Fruit fly (Drosophila melanogaster) whole organism, embryonic: ENCODE measurements around the gene vvl.

Source experiments
- Asciz ChIP-seq: fragments of 200-800 bp; sonication (Bioruptor generic); optimal IDR thresholded peaks from 2 replicates; lab custom pipeline; 2017; ENCODE audit warnings: missing biosample characterization, mild to moderate bottlenecking, missing genetic modification characterization, missing genetic modification reagents
- Awh ChIP-seq: fragments of 200-800 bp; sonication (Bioruptor generic); IDR thresholded peaks from 2 replicates; pipeline ENCODE4, ENCODE4 v1.3.6; 2022; ENCODE audit warnings: missing biosample characterization, missing genetic modification characterization
- CG1024 ChIP-seq: fragments of 200-800 bp; sonication (Bioruptor generic); IDR thresholded peaks from 2 replicates; pipeline ENCODE4 v1.3.6; 2022; ENCODE audit warnings: missing biosample characterization, missing genetic modification characterization
- CG10274 ChIP-seq: fragments of 200-800 bp; sonication (Bioruptor generic); optimal IDR thresholded peaks from 3 replicates; lab custom pipeline; 2017; ENCODE audit warnings: missing biosample characterization, mild to moderate bottlenecking, missing genetic modification characterization
- CG11696 ChIP-seq: fragments of 200-800 bp; sonication (Bioruptor generic); IDR thresholded peaks from 2 replicates; pipeline ENCODE4 v1.3.6; 2022; ENCODE audit warnings: missing biosample characterization, missing genetic modification characterization
- CG12104 ChIP-seq: fragments of 200-800 bp; sonication (Bioruptor generic); optimal IDR thresholded peaks from 3 replicates; lab custom pipeline; 2016; ENCODE audit warnings: missing biosample characterization, missing genetic modification characterization
- CG12155 ChIP-seq: fragments of 200-800 bp; sonication (Bioruptor generic); optimal IDR thresholded peaks from 3 replicates; lab custom pipeline; 2016; ENCODE audit warnings: missing biosample characterization, missing genetic modification characterization
- CG1233 ChIP-seq: fragments of 200-800 bp; sonication (Bioruptor generic); optimal IDR thresholded peaks from 4 replicates; lab custom pipeline; 2018; ENCODE audit warnings: missing biosample characterization, mild to moderate bottlenecking, missing genetic modification characterization
- CG13296 ChIP-seq: fragments of 200-800 bp; sonication (Bioruptor generic); optimal IDR thresholded peaks from 3 replicates; lab custom pipeline; 2018; ENCODE audit warnings: missing biosample characterization, mild to moderate bottlenecking, missing genetic modification characterization
- CG15696 ChIP-seq: fragments of 200-800 bp; sonication (Bioruptor generic); optimal IDR thresholded peaks from 2 replicates; lab custom pipeline; 2019; ENCODE audit warnings: missing biosample characterization, mild to moderate bottlenecking, missing genetic modification characterization, moderate library complexity
- CG17568 ChIP-seq: fragments of 200-800 bp; sonication (Bioruptor generic); optimal IDR thresholded peaks from 2 replicates; lab custom pipeline; 2018; ENCODE audit warnings: missing biosample characterization, mild to moderate bottlenecking, missing genetic modification characterization, moderate library complexity
- CG18599 ChIP-seq: fragments of 200-800 bp; sonication (Bioruptor generic); optimal IDR thresholded peaks from 3 replicates; lab custom pipeline; 2017; ENCODE audit warnings: missing biosample characterization, missing genetic modification characterization, mild to moderate bottlenecking, moderate library complexity, missing genetic modification reagents
- CG34422 ChIP-seq: fragments of 200-800 bp; sonication (Bioruptor generic); IDR thresholded peaks from 3 replicates; pipeline ENCODE4 v1.3.6; 2022; ENCODE audit warnings: missing biosample characterization, missing genetic modification characterization
- CG4328 ChIP-seq: fragments of 200-800 bp; sonication (Bioruptor generic); optimal IDR thresholded peaks from 3 replicates; lab custom pipeline; 2017; ENCODE audit warnings: missing biosample characterization, missing genetic modification reagents, missing genetic modification characterization
- CG43689 ChIP-seq: fragments of 200-800 bp; sonication (Bioruptor generic); IDR thresholded peaks from 2 replicates; pipeline ENCODE4 v1.3.6; 2022; ENCODE audit warnings: missing biosample characterization, missing genetic modification characterization
- CG6254 ChIP-seq: fragments of 200-800 bp; sonication (Bioruptor generic); optimal IDR thresholded peaks from 3 replicates; lab custom pipeline; 2017; ENCODE audit warnings: mild to moderate bottlenecking, missing biosample characterization, missing genetic modification reagents, missing genetic modification characterization
- CG6654 ChIP-seq: fragments of 200-800 bp; sonication (Bioruptor generic); optimal IDR thresholded peaks from 2 replicates; lab custom pipeline; 2017; ENCODE audit warnings: missing biosample characterization, mild to moderate bottlenecking, missing genetic modification characterization
- CG8359 ChIP-seq: fragments of 200-800 bp; sonication (Bioruptor generic); optimal IDR thresholded peaks from 2 replicates; lab custom pipeline; 2017; ENCODE audit warnings: missing biosample characterization, mild to moderate bottlenecking, missing genetic modification characterization, borderline replicate concordance
- CG9437 ChIP-seq: fragments of 200-800 bp; sonication (Bioruptor generic); optimal IDR thresholded peaks from 2 replicates; lab custom pipeline; 2018; ENCODE audit warnings: missing biosample characterization, mild to moderate bottlenecking, missing genetic modification characterization
- CG9727 ChIP-seq: fragments of 200-800 bp; sonication (Bioruptor generic); optimal IDR thresholded peaks from 3 replicates; lab custom pipeline; 2017; ENCODE audit warnings: missing biosample characterization, mild to moderate bottlenecking, missing genetic modification characterization
- CG9932 ChIP-seq: fragments of 200-800 bp; sonication (Bioruptor generic); IDR thresholded peaks from 2 replicates; pipeline ENCODE4 v1.3.6; 2022; ENCODE audit warnings: missing biosample characterization, missing genetic modification characterization
- CHES-1-like ChIP-seq: fragments of 200-800 bp; sonication (Bioruptor generic); optimal IDR thresholded peaks from 2 replicates; lab custom pipeline; 2016; ENCODE audit warnings: missing biosample characterization, missing genetic modification characterization
- D ChIP-seq, 2 experiments: fragments of 200-800 bp in 1 of 2; fragments of >200 bp in 1 of 2; sonication (Bioruptor generic) in 1 of 2; optimal IDR thresholded peaks; 2 replicates in 1 of 2; 3 replicates in 1 of 2; lab custom pipeline; 2017; ENCODE audit warnings: mild to moderate bottlenecking in 1 of 2, missing biosample characterization in 1 of 2, missing genetic modification characterization in 1 of 2, missing genetic modification reagents in 1 of 2
- Dip3 ChIP-seq: fragments of 200-800 bp; sonication (Bioruptor generic); optimal IDR thresholded peaks from 3 replicates; lab custom pipeline; 2016; ENCODE audit warnings: missing biosample characterization, missing genetic modification characterization
- Fer1 ChIP-seq: fragments of 200-800 bp; sonication (Bioruptor generic); optimal IDR thresholded peaks from 2 replicates; lab custom pipeline; 2017; ENCODE audit warnings: missing biosample characterization, mild to moderate bottlenecking, missing genetic modification characterization
- HLH54F ChIP-seq: fragments of 200-800 bp; sonication (Bioruptor generic); optimal IDR thresholded peaks from 3 replicates; lab custom pipeline; 2016; ENCODE audit warnings: missing biosample characterization, missing genetic modification characterization
- Kr ChIP-seq: fragments of 200-800 bp; sonication (Bioruptor generic); optimal IDR thresholded peaks from 2 replicates; lab custom pipeline; 2017; ENCODE audit warnings: missing biosample characterization, mild to moderate bottlenecking, missing genetic modification characterization
- Lpt ChIP-seq: fragments of >200 bp; optimal IDR thresholded peaks from 2 replicates; lab custom pipeline; 2018; ENCODE audit warnings: missing biosample characterization, missing genetic modification characterization
- Med ChIP-seq: fragments of 200-800 bp; sonication (Bioruptor generic); peaks from one replicate; lab custom pipeline; 2016; ENCODE audit warnings: missing biosample characterization, missing genetic modification characterization, mild to moderate bottlenecking, inconsistent platforms, moderate library complexity
- Meics ChIP-seq: fragments of 200-800 bp; sonication (Bioruptor generic); optimal IDR thresholded peaks from 2 replicates; lab custom pipeline; 2017; ENCODE audit warnings: missing biosample characterization, mild to moderate bottlenecking, missing genetic modification characterization
- Ravus ChIP-seq: fragments of 200-800 bp; sonication (Bioruptor generic); IDR thresholded peaks from 2 replicates; pipeline ENCODE4 v1.3.6; 2022; ENCODE audit warnings: missing biosample characterization, missing genetic modification characterization
- Sin3A ChIP-seq: fragments of >200 bp; optimal IDR thresholded peaks from 2 replicates; lab custom pipeline; 2018
- Xrp1 ChIP-seq: fragments of 200-800 bp; sonication (Bioruptor generic); IDR thresholded peaks from 2 replicates; pipeline ENCODE4 v1.3.6; 2022; ENCODE audit warnings: missing biosample characterization, missing genetic modification characterization
- abd-A ChIP-seq: fragments of 200-800 bp; sonication (Bioruptor generic); optimal IDR thresholded peaks from 3 replicates; lab custom pipeline; 2019; ENCODE audit warnings: missing biosample characterization, mild to moderate bottlenecking, missing genetic modification characterization, moderate library complexity
- ac ChIP-seq: fragments of 200-800 bp; sonication (Bioruptor generic); optimal IDR thresholded peaks from 3 replicates; lab custom pipeline; 2017; ENCODE audit warnings: missing biosample characterization, mild to moderate bottlenecking, missing genetic modification characterization
- ara ChIP-seq: fragments of 200-800 bp; sonication (Bioruptor generic); IDR thresholded peaks from 2 replicates; pipeline ENCODE4 v1.3.6; 2022; ENCODE audit warnings: missing biosample characterization, missing genetic modification characterization
- caup ChIP-seq: fragments of 200-800 bp; sonication (Bioruptor generic); optimal IDR thresholded peaks from 3 replicates; lab custom pipeline; 2017; ENCODE audit warnings: missing biosample characterization, mild to moderate bottlenecking, missing genetic modification characterization, moderate library complexity; ENCODE audit not compliant: severe bottlenecking
- chinmo ChIP-seq: fragments of 200-800 bp; sonication (Bioruptor generic); IDR thresholded peaks from 4 replicates; pipeline ENCODE4 v1.3.6; 2022; ENCODE audit warnings: missing biosample characterization, missing genetic modification characterization; ENCODE audit not compliant: partially characterized antibody
- ci ChIP-seq: fragments of 200-800 bp; sonication (Bioruptor generic); IDR thresholded peaks from 3 replicates; pipeline ENCODE4 v1.3.6; 2022; ENCODE audit warnings: missing biosample characterization, missing genetic modification characterization
- crol ChIP-seq: fragments of 200-800 bp; sonication (Bioruptor generic); IDR thresholded peaks from 2 replicates; pipeline ENCODE4 v1.3.6; 2022; ENCODE audit warnings: missing biosample characterization, missing genetic modification characterization
- eve ChIP-seq, 2 experiments: fragments of >200 bp; optimal IDR thresholded peaks; 2 replicates each; lab custom pipeline; 2017; ENCODE audit warnings: missing biosample characterization in 2 of 2, missing genetic modification characterization in 2 of 2
- gsb-n ChIP-seq: fragments of 200-800 bp; sonication (Bioruptor generic); optimal IDR thresholded peaks from 3 replicates; lab custom pipeline; 2018; ENCODE audit warnings: missing biosample characterization, mild to moderate bottlenecking, missing genetic modification characterization
- lab ChIP-seq: fragments of 200-800 bp; sonication (Bioruptor generic); optimal IDR thresholded peaks from 3 replicates; lab custom pipeline; 2017; ENCODE audit warnings: missing biosample characterization, missing genetic modification characterization, mild to moderate bottlenecking, moderate library complexity, missing genetic modification reagents
- sens ChIP-seq: fragments of 200-800 bp; sonication (Bioruptor generic); peaks from one replicate; lab custom pipeline; 2016; ENCODE audit warnings: missing biosample characterization, missing genetic modification characterization
- sim ChIP-seq: fragments of 200-800 bp; sonication (Bioruptor generic); IDR thresholded peaks from 2 replicates; pipeline ENCODE4 v1.3.6; 2022; ENCODE audit warnings: missing biosample characterization, missing genetic modification characterization
- sisA ChIP-seq: fragments of 200-800 bp; sonication (Bioruptor generic); IDR thresholded peaks from 2 replicates; pipeline ENCODE4 v1.3.6; 2022; ENCODE audit warnings: missing biosample characterization, missing genetic modification characterization
- sob ChIP-seq: fragments of 200-800 bp; sonication (Bioruptor generic); IDR thresholded peaks from 2 replicates; pipeline ENCODE4 v1.3.6; 2022; ENCODE audit warnings: missing biosample characterization, missing genetic modification characterization
- sqz ChIP-seq: fragments of 200-800 bp; sonication (Bioruptor generic); optimal IDR thresholded peaks from 3 replicates; lab custom pipeline; 2018; ENCODE audit warnings: missing biosample characterization, mild to moderate bottlenecking, missing genetic modification characterization
- tll ChIP-seq, 2 experiments: fragments of 200-800 bp in 1 of 2; fragments of >200 bp in 1 of 2; sonication (Bioruptor generic) in 1 of 2; optimal IDR thresholded peaks; 2 replicates each; lab custom pipeline; 2017 to 2019; ENCODE audit warnings: missing biosample characterization in 2 of 2, missing genetic modification characterization in 2 of 2, mild to moderate bottlenecking in 1 of 2, moderate library complexity in 1 of 2
- zfh1 ChIP-seq: fragments of 200-800 bp; sonication (Bioruptor generic); IDR thresholded peaks from 3 replicates; pipeline ENCODE4 v1.3.6; 2022; ENCODE audit warnings: missing biosample characterization, missing genetic modification characterization
- zfh2 ChIP-seq: fragments of 200-800 bp; sonication (Bioruptor generic); optimal IDR thresholded peaks from 2 replicates; lab custom pipeline; 2016; ENCODE audit warnings: missing biosample characterization, missing genetic modification characterization

vvl gene

dm6 chr3L:6839897-6840296 is 49.9 kb downstream of the vvl start (continued):
- TF ChIP-seq gsb-n, result no peak
- peak; percentile 9 for TF ChIP-seq CG8359
- TF ChIP-seq ac (GFP tag; lab: Kevin White, UChicago), result peak; percentile 26
- peak; percentile 25 for TF ChIP-seq CG6254 (GFP tag; lab: Kevin White, UChicago)
- peak in 1 of 2 experiments; percentile 25 for TF ChIP-seq tll (GFP tag; optimal IDR thresholded peaks at IDR 0.05; lab: Kevin White, UChicago)
- no peak for TF ChIP-seq CG17568 (GFP tag; lab: Kevin White, UChicago)
- TF ChIP-seq Med (GFP tag; lab: Kevin White, UChicago), result peak; percentile 71
- no peak for TF ChIP-seq HLH54F (GFP tag; lab: Kevin White, UChicago)
- TF ChIP-seq Asciz (GFP tag; lab: Kevin White, UChicago), result peak; percentile 29
- TF ChIP-seq CG1233 (GFP tag; lab: Kevin White, UChicago), result peak; percentile 10
- TF ChIP-seq CG15696, result peak; percentile 60
- TF ChIP-seq CG13296 (GFP tag; lab: Kevin White, UChicago), result peak; percentile 3
- peak; percentile 4 for TF ChIP-seq CG9727 (GFP tag; lab: Kevin White, UChicago)
- TF ChIP-seq caup, result peak; percentile 3
- TF ChIP-seq ci (GFP tag; lab: Robert Waterston, UW), result 0 out of 3 replicates have a peak, but pooled peaks have one; percentile 45
- peak; percentile 12 for TF ChIP-seq Fer1 (GFP tag; lab: Kevin White, UChicago)
- peak; percentile 40 for TF ChIP-seq lab
- peak; percentile 24; the same call in 1 of the 2 replicates for TF ChIP-seq CG1024 (GFP tag; lab: Robert Waterston, UW)
- TF ChIP-seq CG12104, result no peak
- TF ChIP-seq CG11696 (GFP tag; lab: Robert Waterston, UW), result 0 out of 2 replicates have a peak, but pooled peaks have one; percentile 11
- TF ChIP-seq sob, result 0 out of 2 replicates have a peak, but pooled peaks have one; percentile 19
- TF ChIP-seq sisA (GFP tag; lab: Robert Waterston, UW), result no peak
- 0 out of 2 replicates have a peak, but pooled peaks have one; percentile 36 for TF ChIP-seq ara (GFP tag; lab: Robert Waterston, UW)
- TF ChIP-seq Meics (GFP tag; lab: Kevin White, UChicago), result no peak
- peak; percentile 34 for TF ChIP-seq CG18599 (GFP tag; lab: Kevin White, UChicago)
- TF ChIP-seq Dip3 (GFP tag; lab: Kevin White, UChicago), result no peak
- no peak for TF ChIP-seq CHES-1-like
- 0 out of 3 replicates have a peak, but pooled peaks have one; percentile 17 for TF ChIP-seq zfh1 (GFP tag; lab: Robert Waterston, UW)
- no peak for TF ChIP-seq CG9932 (GFP tag; lab: Robert Waterston, UW)
- TF ChIP-seq D (optimal IDR thresholded peaks at IDR 0.05; lab: Kevin White, UChicago), result no peak
- peak; percentile 28 for TF ChIP-seq D (GFP tag; optimal IDR thresholded peaks at IDR 0.05; lab: Kevin White, UChicago)
- peak; percentile 8 for TF ChIP-seq Kr (GFP tag; lab: Kevin White, UChicago)
- peak; percentile 38; the same call in 1 of the 2 replicates for TF ChIP-seq Xrp1 (GFP tag; lab: Robert Waterston, UW)

- TF ChIP-seq chinmo (GFP tag; lab: Robert Waterston, UW) (peak; percentile 56; the same call in 2 of the 4 replicates), CG34422 (GFP tag; lab: Robert Waterston, UW) (no peak), crol (GFP tag; lab: Robert Waterston, UW) (0 out of 2 replicates have a peak, but pooled peaks have one; percentile 21), Sin3A (lab: Kevin White, UChicago) (no peak), Awh (GFP tag; lab: Robert Waterston, UW) (peak; percentile 58; the same call in 1 of the 2 replicates), zfh2 (GFP tag; lab: Kevin White, UChicago) (no peak), CG43689 (GFP tag; lab: Robert Waterston, UW) (no peak), Lpt (GFP tag; lab: Kevin White, UChicago) (no peak), CG4328 (no peak), abd-A (tag; lab: Kevin White, UChicago) (peak; percentile 54), sqz (GFP tag; lab: Kevin White, UChicago) (peak; percentile 52), eve (GFP tag; optimal IDR thresholded peaks at IDR 0.05; lab: Kevin White, UChicago) (no peak), Med (GFP tag; lab: Kevin White, UChicago) (peak; percentile 17), sim (GFP tag; lab: Robert Waterston, UW) (no peak), sens (GFP tag; lab: Kevin White, UChicago) (peak; percentile 42), CG6654 (no peak), Ravus (GFP tag; lab: Robert Waterston, UW) (no peak), CG10274 (GFP tag; lab: Kevin White, UChicago) (no peak), CG9437 (no peak), CG12155 (GFP tag; lab: Kevin White, UChicago) (no peak)
These were observed 53.7 kb downstream of the vvl start for dm6 chr3L:6843610-6844129.
